Worm (Caenorhabditis elegans): Measurements from ENCODE around the gene emb-5.

The emb-5 gene

DNA sequence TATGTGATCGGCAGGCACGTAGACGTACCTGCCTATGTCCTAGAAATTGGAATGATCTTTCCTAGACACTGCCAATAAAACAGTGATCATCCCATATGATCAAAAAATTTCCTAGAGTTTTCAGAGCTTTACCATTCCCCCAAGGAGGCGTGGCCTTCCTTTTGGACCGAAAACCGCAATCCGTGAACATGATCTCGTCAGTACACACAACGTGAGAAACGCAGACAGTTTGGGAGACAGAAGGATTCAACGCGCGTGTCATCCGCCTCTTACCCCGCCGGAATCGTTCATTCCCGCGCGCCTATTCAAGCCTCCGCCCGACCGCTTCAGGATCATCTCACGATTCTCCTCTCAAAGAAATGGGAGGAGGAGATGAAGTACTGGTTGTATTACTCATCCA lies 45.0 kb upstream of the emb-5 start, which contains the start of gene B0393.5:
Gene B0393.5 (plus strand): TSS at position 301 of the 400 bp plus-strand sequence.
- TF ChIP-seq atf-7 (tag; optimal IDR thresholded peaks at IDR 0.05): no peak

DNA sequence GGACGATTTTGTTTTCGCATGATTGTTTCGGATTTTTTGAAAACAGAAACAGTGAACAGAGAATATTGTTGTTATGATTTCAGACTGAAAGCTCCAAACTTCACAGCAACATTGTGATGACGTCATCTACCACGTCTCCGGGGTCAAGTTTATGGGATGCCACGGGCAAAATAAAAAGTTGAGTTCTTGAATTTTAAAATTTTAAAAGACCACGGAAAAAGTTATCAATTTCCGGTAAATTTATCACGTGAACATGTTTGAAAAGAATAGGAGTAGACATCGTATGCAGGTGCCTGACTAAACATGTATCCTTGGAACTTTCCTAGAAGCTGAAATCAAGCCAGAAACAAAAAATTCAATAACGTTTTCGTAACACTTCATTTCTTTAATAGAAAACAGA lies 43.0 kb upstream of the emb-5 start, which contains the start of gene B0393.4:
Gene B0393.4 (minus strand): TSS at position 101 of the 400 bp plus-strand sequence.
- TF ChIP-seq rpc-1 (optimal IDR thresholded peaks at IDR 0.05) (no peak), rpc-1 (tag; optimal IDR thresholded peaks at IDR 0.05) (no peak), hlh-12 (tag; optimal IDR thresholded peaks at IDR 0.05) (no peak), ets-4 (GFP tag; optimal IDR thresholded peaks at IDR 0.05) (no peak), attf-3 (GFP tag; conservative IDR thresholded peaks at IDR 0.05) (no peak), F37B4.10 (GFP tag; IDR thresholded peaks at IDR 0.05) (no peak), Y53G8AR.9 (GFP tag; conservative IDR thresholded peaks at IDR 0.05) (no peak), madf-3 (GFP tag; IDR thresholded peaks at IDR 0.05) (no peak), ztf-18 (tag; optimal IDR thresholded peaks at IDR 0.05) (no peak), sea-2 (GFP tag; IDR thresholded peaks at IDR 0.05) (no peak), zim-3 (tag; optimal IDR thresholded peaks at IDR 0.05) (no peak), attf-5 (GFP tag; optimal IDR thresholded peaks at IDR 0.05) (no peak), let-526 (GFP tag; IDR thresholded peaks at IDR 0.05) (no peak), madf-6 (GFP tag; IDR thresholded peaks at IDR 0.05) (no peak), snpc-3.4 (tag; optimal IDR thresholded peaks at IDR 0.05) (no peak), F10E7.11 (tag; optimal IDR thresholded peaks at IDR 0.05) (no peak), dpff-1 (tag; optimal IDR thresholded peaks at IDR 0.05) (no peak), unc-130 (GFP tag; optimal IDR thresholded peaks at IDR 0.05) (no peak)

DNA sequence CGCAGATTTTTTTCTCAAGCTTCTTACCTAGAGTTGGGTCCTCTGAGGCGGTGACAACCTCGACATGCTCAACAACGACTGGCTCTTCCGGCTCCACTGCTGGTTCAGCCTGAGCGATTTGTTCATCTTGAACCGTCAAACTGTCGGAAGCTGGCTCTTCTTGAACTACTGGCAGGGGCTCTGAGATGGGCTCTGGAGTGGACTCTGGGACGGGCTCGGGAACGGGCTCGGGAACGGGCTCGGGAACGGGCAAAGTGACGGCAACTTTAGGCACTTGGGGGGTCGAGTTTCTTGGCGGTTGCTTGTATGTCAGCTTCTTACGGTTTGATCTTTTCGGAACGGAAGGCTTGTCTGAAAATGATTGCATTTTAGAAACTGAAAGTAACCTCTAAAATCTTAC lies 42.4 kb upstream of the emb-5 start:
- TF ChIP-seq nhr-80 (tag; optimal IDR thresholded peaks at IDR 0.05) (no peak), zfh-2 (GFP tag; conservative IDR thresholded peaks at IDR 0.05) (peak; percentile 81), egrh-3 (GFP tag; IDR thresholded peaks at IDR 0.05) (peak; percentile 41; the same call in 1 of the 2 replicates)

ce11 chrIII:4756983-4757382 lies 36.5 kb upstream of the emb-5 start, which contains the start of gene fbxl-2:
fbxl-2 (plus strand) TSS chrIII:4757260.
- TF ChIP-seq ZK185.1 (tag; optimal IDR thresholded peaks at IDR 0.05; ENCODE audit: poor library complexity, severe bottlenecking): peak; percentile 92
- TF ChIP-seq mcd-1 (GFP tag; IDR thresholded peaks at IDR 0.05): peak; percentile 96
- TF ChIP-seq snpc-1.1 (tag; optimal IDR thresholded peaks at IDR 0.05; ENCODE audit: insufficient read depth): no peak
- TF ChIP-seq lsy-27 (tag; optimal IDR thresholded peaks at IDR 0.05; ENCODE audit: borderline replicate concordance, insufficient read depth): no peak
- no peak for TF ChIP-seq hlh-26 (GFP tag; conservative IDR thresholded peaks at IDR 0.05)
- peak; percentile 35 for TF ChIP-seq ets-4 (GFP tag; optimal IDR thresholded peaks at IDR 0.05)
- no peak for TF ChIP-seq nhr-179 (tag; optimal IDR thresholded peaks at IDR 0.05)
- no peak for TF ChIP-seq lag-1 (GFP tag; IDR thresholded peaks at IDR 0.05)
- peak; percentile 87; the same call in 1 of the 2 replicates for TF ChIP-seq ztf-28 (GFP tag; IDR thresholded peaks at IDR 0.05)
- TF ChIP-seq dox-1 (GFP tag; IDR thresholded peaks at IDR 0.05): peak; percentile 97
- TF ChIP-seq aptf-3 (GFP tag; IDR thresholded peaks at IDR 0.05): 0 out of 2 replicates have a peak, but pooled peaks have one; percentile 49
- peak; percentile 64 for TF ChIP-seq F49E8.2 (tag; optimal IDR thresholded peaks at IDR 0.05; ENCODE audit: insufficient read depth)
- TF ChIP-seq nhr-90 (tag; optimal IDR thresholded peaks at IDR 0.05): peak; percentile 60
- peak; percentile 88 for TF ChIP-seq Y56A3A.18 (GFP tag; IDR thresholded peaks at IDR 0.05)
- TF ChIP-seq attf-6 (GFP tag; IDR thresholded peaks at IDR 0.05): peak; percentile 67; the same call in 1 of the 2 replicates
- peak; percentile 80 for TF ChIP-seq cebp-1 (GFP tag; IDR thresholded peaks at IDR 0.05)
- peak; percentile 92 for TF ChIP-seq cebp-1 (tag; optimal IDR thresholded peaks at IDR 0.05)
- peak; percentile 78 for TF ChIP-seq lin-26 (GFP tag; IDR thresholded peaks at IDR 0.05)
- TF ChIP-seq ztf-18 (tag; optimal IDR thresholded peaks at IDR 0.05): peak; percentile 99
- no peak for TF ChIP-seq ztf-25 (GFP tag; IDR thresholded peaks at IDR 0.05)
- peak; percentile 96 for TF ChIP-seq tlf-1 (GFP tag; optimal IDR thresholded peaks at IDR 0.05)
- peak; percentile 84 for TF ChIP-seq madf-8 (GFP tag; conservative IDR thresholded peaks at IDR 0.05)
- peak; percentile 59 for TF ChIP-seq F52B5.7 (tag; optimal IDR thresholded peaks at IDR 0.05)
- peak; percentile 79 for TF ChIP-seq nhr-80 (tag; optimal IDR thresholded peaks at IDR 0.05)
- TF ChIP-seq C17E4.6 (GFP tag; IDR thresholded peaks at IDR 0.05): peak; percentile 90
- TF ChIP-seq zim-3 (tag; optimal IDR thresholded peaks at IDR 0.05): no peak

Data from whole organism, young adult.